Worm (Caenorhabditis elegans) whole organism, L1 larva: Measurements from ENCODE around the gene D1086.11.

Source experiments
- C34B4.2 ChIP-seq: sonication (generic microtip); optimal IDR thresholded peaks from 2 replicates; lab custom pipeline; 2017; ENCODE audit warnings: mild to moderate bottlenecking, missing genetic modification characterization, missing compliant biosample characterization
- F16B12.6 ChIP-seq: fragments of 150-350 bp; optimal IDR thresholded peaks from 2 replicates; lab custom pipeline; 2014; ENCODE audit warnings: missing biosample characterization, missing genetic modification characterization
- aly-2 ChIP-seq: fragments of 150-350 bp; optimal IDR thresholded peaks from 2 replicates; lab custom pipeline; 2014; ENCODE audit warnings: missing biosample characterization, missing genetic modification characterization
- ama-1 ChIP-seq: fragments of 150-350 bp; optimal IDR thresholded peaks from 2 replicates; lab custom pipeline; 2014
- blmp-1 ChIP-seq: fragments of 150-350 bp; optimal IDR thresholded peaks from 2 replicates; lab custom pipeline; 2014; ENCODE audit warnings: missing biosample characterization, missing genetic modification characterization
- ceh-8 ChIP-seq: fragments of 200-800 bp; sonication (Bioruptor generic); optimal IDR thresholded peaks from 2 replicates; lab custom pipeline; 2018; ENCODE audit warnings: mild to moderate bottlenecking, missing genetic modification characterization, moderate library complexity, missing compliant biosample characterization
- ces-1 ChIP-seq: fragments of 150-350 bp; optimal IDR thresholded peaks from 2 replicates; lab custom pipeline; 2014; ENCODE audit warnings: missing biosample characterization, missing genetic modification reagents, missing genetic modification characterization
- dsc-1 ChIP-seq: sonication (generic microtip); optimal IDR thresholded peaks from 2 replicates; lab custom pipeline; 2016; ENCODE audit warnings: mild to moderate bottlenecking, missing genetic modification characterization, missing compliant biosample characterization
- efl-1 ChIP-seq, 4 experiments: fragments of 150-350 bp; optimal IDR thresholded peaks in 3 of 4; peaks in 1 of 4; 1 replicate in 1 of 4; 2 replicates in 3 of 4; lab custom pipeline; 2014; ENCODE audit warnings: missing biosample characterization in 2 of 4, missing genetic modification characterization in 2 of 4, missing genetic modification reagents in 2 of 4
- elt-3 ChIP-seq, 6 experiments: fragments of 150-350 bp in 1 of 6; sonication (generic microtip); optimal IDR thresholded peaks; 2 replicates each; lab custom pipeline; 2017 to 2018; ENCODE audit warnings: missing biosample characterization in 6 of 6, missing genetic modification characterization in 6 of 6, inconsistent platforms in 1 of 6
- ets-5 ChIP-seq: fragments of 200-800 bp; sonication (Bioruptor generic); IDR thresholded peaks from 2 replicates; pipeline ENCODE4 v1.3.6; 2022; ENCODE audit warnings: missing genetic modification characterization, missing compliant biosample characterization
- fkh-4 ChIP-seq: sonication (generic microtip); optimal IDR thresholded peaks from 2 replicates; lab custom pipeline; 2016; ENCODE audit warnings: missing compliant biosample characterization, missing genetic modification characterization, borderline replicate concordance
- grh-1 ChIP-seq: fragments of 200-800 bp; sonication (Bioruptor generic); IDR thresholded peaks from 2 replicates; pipeline ENCODE4 v1.3.6; 2022; ENCODE audit warnings: missing genetic modification reagents, missing genetic modification characterization, missing compliant biosample characterization
- hlh-4 ChIP-seq: sonication (generic microtip); optimal IDR thresholded peaks from 2 replicates; lab custom pipeline; 2016; ENCODE audit warnings: mild to moderate bottlenecking, missing genetic modification characterization, missing compliant biosample characterization
- lin-14 ChIP-seq: fragments of 200-800 bp; sonication (Bioruptor generic); optimal IDR thresholded peaks from 2 replicates; lab custom pipeline; 2018; ENCODE audit warnings: mild to moderate bottlenecking, missing genetic modification characterization, moderate library complexity, missing compliant biosample characterization
- lsy-2 ChIP-seq, 2 experiments: fragments of 150-350 bp; optimal IDR thresholded peaks; 2 replicates each; lab custom pipeline; 2014; ENCODE audit warnings: missing biosample characterization in 2 of 2, missing genetic modification characterization in 2 of 2
- mdl-1 ChIP-seq, 2 experiments: fragments of 150-350 bp; optimal IDR thresholded peaks; 2 replicates each; lab custom pipeline; 2014 to 2017; ENCODE audit warnings: missing biosample characterization in 2 of 2, missing genetic modification characterization in 2 of 2, inconsistent platforms in 1 of 2
- mef-2 ChIP-seq: fragments of 150-350 bp; optimal IDR thresholded peaks from 2 replicates; lab custom pipeline; 2014; ENCODE audit warnings: missing biosample characterization, missing genetic modification characterization
- mep-1 ChIP-seq: fragments of 150-350 bp; optimal IDR thresholded peaks from 2 replicates; lab custom pipeline; 2014; ENCODE audit warnings: missing biosample characterization, missing genetic modification characterization
- nhr-19 ChIP-seq: fragments of 200-800 bp; sonication (Bioruptor generic); conservative IDR thresholded peaks from 2 replicates; pipeline ENCODE4 v1.3.6; 2022; ENCODE audit warnings: missing genetic modification characterization, missing compliant biosample characterization
- nhr-20 ChIP-seq: sonication (generic microtip); optimal IDR thresholded peaks from 2 replicates; lab custom pipeline; 2016; ENCODE audit warnings: mild to moderate bottlenecking, missing genetic modification characterization, missing compliant biosample characterization
- nhr-237 ChIP-seq: fragments of 150-350 bp; optimal IDR thresholded peaks from 2 replicates; lab custom pipeline; 2014; ENCODE audit warnings: missing biosample characterization, missing genetic modification characterization
- nhr-47 ChIP-seq: sonication (generic microtip); optimal IDR thresholded peaks from 2 replicates; lab custom pipeline; 2016; ENCODE audit warnings: mild to moderate bottlenecking, missing genetic modification characterization, moderate library complexity, missing compliant biosample characterization
- nhr-71 ChIP-seq: sonication (generic microtip); optimal IDR thresholded peaks from 2 replicates; lab custom pipeline; 2016; ENCODE audit warnings: mild to moderate bottlenecking, missing genetic modification characterization, moderate library complexity, missing compliant biosample characterization
- nhr-76 ChIP-seq: sonication (generic microtip); optimal IDR thresholded peaks from 2 replicates; lab custom pipeline; 2017; ENCODE audit warnings: missing biosample characterization, missing genetic modification characterization
- nhr-84 ChIP-seq: sonication (generic microtip); optimal IDR thresholded peaks from 2 replicates; lab custom pipeline; 2017; ENCODE audit warnings: missing biosample characterization, missing genetic modification characterization
- nhr-85 ChIP-seq: sonication (generic microtip); peaks from one replicate; lab custom pipeline; 2016; ENCODE audit warnings: missing genetic modification characterization, inconsistent platforms, missing compliant biosample characterization
- nhr-90 ChIP-seq: sonication (generic microtip); optimal IDR thresholded peaks from 2 replicates; lab custom pipeline; 2016; ENCODE audit warnings: mild to moderate bottlenecking, missing genetic modification characterization, missing compliant biosample characterization; ENCODE audit not compliant: poor library complexity
- pax-3 ChIP-seq: fragments of 200-800 bp; sonication (Bioruptor generic); optimal IDR thresholded peaks from 2 replicates; lab custom pipeline; 2018; ENCODE audit warnings: mild to moderate bottlenecking, missing genetic modification characterization, moderate library complexity, missing compliant biosample characterization
- pqm-1 ChIP-seq: sonication (generic microtip); optimal IDR thresholded peaks from 3 replicates; lab custom pipeline; 2017; ENCODE audit warnings: missing biosample characterization, missing genetic modification characterization
- rnt-1 ChIP-seq: sonication (generic microtip); optimal IDR thresholded peaks from 2 replicates; lab custom pipeline; 2016; ENCODE audit warnings: mild to moderate bottlenecking, missing genetic modification characterization, moderate library complexity, missing compliant biosample characterization
- snpc-4 ChIP-seq: fragments of 150-350 bp; optimal IDR thresholded peaks from 2 replicates; lab custom pipeline; 2014; ENCODE audit warnings: missing biosample characterization, missing genetic modification characterization
- snu-23 ChIP-seq: sonication (generic microtip); optimal IDR thresholded peaks from 2 replicates; lab custom pipeline; 2016; ENCODE audit warnings: missing genetic modification characterization, missing compliant biosample characterization
- swsn-7 ChIP-seq: sonication (generic microtip); optimal IDR thresholded peaks from 2 replicates; lab custom pipeline; 2016; ENCODE audit warnings: missing genetic modification characterization, missing compliant biosample characterization
- tbx-2 ChIP-seq: sonication (generic microtip); optimal IDR thresholded peaks from 2 replicates; lab custom pipeline; 2016; ENCODE audit warnings: missing genetic modification characterization, missing compliant biosample characterization
- unc-30 ChIP-seq: sonication (generic microtip); optimal IDR thresholded peaks from 2 replicates; lab custom pipeline; 2017; ENCODE audit warnings: missing biosample characterization, missing genetic modification characterization
- xbp-1 ChIP-seq: sonication (generic microtip); optimal IDR thresholded peaks from 2 replicates; lab custom pipeline; 2016; ENCODE audit warnings: missing genetic modification characterization, missing compliant biosample characterization
- zag-1 ChIP-seq: fragments of 150-350 bp; optimal IDR thresholded peaks from 2 replicates; lab custom pipeline; 2014; ENCODE audit warnings: missing biosample characterization, missing genetic modification characterization
- ztf-11 ChIP-seq, 2 experiments: sonication (generic microtip); optimal IDR thresholded peaks; 2 replicates each; lab custom pipeline; 2016 to 2017; ENCODE audit warnings: missing genetic modification characterization in 2 of 2, missing biosample characterization in 1 of 2, missing compliant biosample characterization in 1 of 2

The D1086.11 gene

DNA sequence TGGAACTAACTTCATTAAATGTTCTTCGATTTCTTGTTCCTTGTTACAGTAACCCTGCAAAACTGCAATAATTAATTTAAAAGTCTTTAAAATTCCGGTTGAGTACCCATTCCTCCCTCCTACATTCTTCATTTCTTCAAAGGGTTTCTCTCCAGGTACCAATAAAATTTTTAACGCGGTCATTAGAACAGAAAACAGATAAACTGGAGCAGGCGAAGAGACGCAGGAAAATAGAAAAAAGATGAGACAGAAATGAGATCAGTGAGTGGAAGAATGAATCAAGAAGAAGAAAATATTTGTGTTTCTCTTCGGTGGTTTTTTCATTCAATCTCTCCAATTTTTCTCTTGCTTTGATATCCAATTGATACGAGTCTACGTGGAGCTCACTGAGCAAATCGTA lies 19.5 kb downstream of the D1086.11 start, which contains the start of gene D1086.8:
Gene D1086.8, plus strand, starts transcription at position 301 of the 400 bp plus-strand sequence.
- TF ChIP-seq rnt-1 (tag; lab: Kevin White, UChicago) (peak; percentile 33), snpc-4 (tag; lab: Kevin White, UChicago) (no peak), lin-14 (peak; percentile 57), ets-5 (no peak), lsy-2 (tag; optimal IDR thresholded peaks at IDR 0.05; lab: Kevin White, UChicago) (peak in 1 of 2 experiments; percentile 38), mep-1 (no peak), dsc-1 (tag; lab: Kevin White, UChicago) (peak; percentile 2), nhr-84 (tag; lab: Kevin White, UChicago) (no peak), blmp-1 (tag; lab: Kevin White, UChicago) (peak; percentile 11)

DNA sequence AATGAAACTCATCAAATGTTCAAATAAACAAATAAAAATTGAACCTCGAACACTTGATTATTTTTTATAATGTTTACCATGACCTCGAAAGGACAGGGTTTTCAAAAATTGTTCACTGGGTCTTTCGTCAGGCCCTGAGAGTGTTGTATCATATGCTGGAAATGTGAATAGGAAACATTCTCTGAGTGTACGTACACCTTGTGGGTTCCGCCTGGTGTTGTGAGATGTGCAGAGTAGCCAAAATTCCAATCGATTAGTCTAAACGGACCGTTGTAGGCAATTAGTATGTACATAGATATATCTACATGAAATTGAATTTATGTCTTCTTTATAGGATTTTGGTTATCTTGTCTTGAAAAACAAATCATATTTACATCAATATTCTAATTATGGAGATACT lies 20.3 kb downstream of the D1086.11 start:
- no peak for TF ChIP-seq ztf-11 (tag; optimal IDR thresholded peaks at IDR 0.05; lab: Kevin White, UChicago)
- no peak for TF ChIP-seq aly-2
- no peak for TF ChIP-seq unc-30 (tag; lab: Kevin White, UChicago)
- no peak for TF ChIP-seq C34B4.2 (tag; lab: Kevin White, UChicago)
- no peak for TF ChIP-seq ama-1 (lab: Kevin White, UChicago)
- no peak for TF ChIP-seq nhr-84 (tag; lab: Kevin White, UChicago)
- no peak for TF ChIP-seq pax-3
- TF ChIP-seq fkh-4 (tag; lab: Kevin White, UChicago) = no peak
- no peak for TF ChIP-seq ces-1 (GFP tag; lab: Kevin White, UChicago)
- TF ChIP-seq rnt-1 (tag; lab: Kevin White, UChicago) = no peak

DNA sequence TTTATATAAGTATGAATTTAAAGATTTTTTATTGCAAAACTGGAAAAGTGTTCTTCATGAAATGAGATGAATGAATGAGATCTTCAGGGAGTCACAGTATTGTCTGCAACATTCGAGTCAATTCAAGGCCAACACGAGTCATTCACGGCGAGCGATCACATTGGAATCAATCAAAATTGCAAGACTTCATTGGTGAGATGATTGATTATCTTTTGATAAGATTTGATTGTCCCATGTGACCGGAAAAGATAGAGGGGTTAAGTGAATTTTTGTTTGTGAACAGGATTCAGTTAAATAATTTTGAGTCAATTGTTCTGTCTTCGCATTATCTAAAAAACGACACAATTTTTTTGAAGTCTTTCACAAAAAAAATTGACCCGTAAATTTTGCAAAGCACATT lies 20.7 kb downstream of the D1086.11 start:
- TF ChIP-seq nhr-20 (tag; lab: Kevin White, UChicago) (peak; percentile 77), nhr-90 (tag; lab: Kevin White, UChicago) (peak; percentile 46), blmp-1 (tag; lab: Kevin White, UChicago) (peak; percentile 65), ceh-8 (GFP tag; lab: Kevin White, UChicago) (no peak), snu-23 (GFP tag; lab: Kevin White, UChicago) (peak; percentile 60), zag-1 (tag; lab: Kevin White, UChicago) (no peak), C34B4.2 (tag; lab: Kevin White, UChicago) (no peak), F16B12.6 (tag; lab: Kevin White, UChicago) (no peak), swsn-7 (tag; lab: Kevin White, UChicago) (no peak), nhr-76 (tag; lab: Kevin White, UChicago) (no peak), pqm-1 (tag; lab: Kevin White, UChicago) (no peak), efl-1 (optimal IDR thresholded peaks at IDR 0.05; lab: Kevin White, UChicago) (no peak), efl-1 (GFP tag; optimal IDR thresholded peaks at IDR 0.05 in 1 of 2; lab: Kevin White, UChicago) (peak in 1 of 2 experiments; percentile 9), nhr-19 (GFP tag; lab: Robert Waterston, UW) (peak; percentile 23; the same call in 1 of the 2 replicates), nhr-85 (tag; lab: Kevin White, UChicago) (peak; percentile 85), mdl-1 (tag; optimal IDR thresholded peaks at IDR 0.05; lab: Kevin White, UChicago) (peak in 1 of 2 experiments; percentile 10), lsy-2 (tag; optimal IDR thresholded peaks at IDR 0.05; lab: Kevin White, UChicago) (peak in 1 of 2 experiments; percentile 24), unc-30 (tag; lab: Kevin White, UChicago) (no peak), tbx-2 (tag; lab: Kevin White, UChicago) (peak; percentile 56), lin-14 (peak; percentile 84), mep-1 (peak; percentile 20), xbp-1 (no peak), mef-2 (no peak), nhr-47 (tag; lab: Kevin White, UChicago) (peak; percentile 20), nhr-71 (peak; percentile 66), elt-3 (tag; optimal IDR thresholded peaks at IDR 0.05; lab: Kevin White, UChicago) (peak in 5 of 6 experiments; percentile 55 to 99 (median 70)), nhr-237 (tag; lab: Kevin White, UChicago) (no peak), grh-1 (GFP tag; lab: Robert Waterston, UW) (peak; percentile 68), hlh-4 (no peak)
